Fruit fly (Drosophila melanogaster) whole organism, wandering third instar larva: ENCODE measurements around the gene CG12708.

Experiments used
- Abd-B ChIP-seq: fragments of >200 bp; optimal IDR thresholded peaks from 2 replicates; lab custom pipeline; 2017; ENCODE audit warnings: missing biosample characterization, missing genetic modification characterization
- CG32264 ChIP-seq: fragments of 200-800 bp; sonication (Bioruptor generic); optimal IDR thresholded peaks from 2 replicates; lab custom pipeline; 2016; ENCODE audit warnings: missing biosample characterization, missing genetic modification characterization
- CG9705 ChIP-seq: fragments of 200-800 bp; sonication (Bioruptor generic); optimal IDR thresholded peaks from 2 replicates; lab custom pipeline; 2018; ENCODE audit warnings: missing biosample characterization, mild to moderate bottlenecking, missing genetic modification characterization
- CrebA ChIP-seq: fragments of 200-800 bp; sonication (Bioruptor generic); optimal IDR thresholded peaks from 2 replicates; lab custom pipeline; 2016; ENCODE audit warnings: missing biosample characterization, mild to moderate bottlenecking, missing genetic modification characterization, borderline replicate concordance
- Dfd ChIP-seq: fragments of >200 bp; optimal IDR thresholded peaks from 2 replicates; lab custom pipeline; 2017; ENCODE audit warnings: missing biosample characterization, missing genetic modification characterization
- Dif ChIP-seq: fragments of 200-275, 200-300 bp; sonication (Bioruptor generic); optimal IDR thresholded peaks from 2 replicates; lab custom pipeline; 2018; ENCODE audit warnings: missing biosample characterization, missing genetic modification characterization; ENCODE audit not compliant: partially characterized antibody
- GATAd ChIP-seq: sonication (Bioruptor generic); optimal IDR thresholded peaks from 2 replicates; lab custom pipeline; 2016; ENCODE audit warnings: missing biosample characterization, missing genetic modification characterization
- HLH106 ChIP-seq: fragments of 200-800 bp; optimal IDR thresholded peaks from 3 replicates; lab custom pipeline; 2019; ENCODE audit warnings: missing biosample characterization, mild to moderate bottlenecking, missing genetic modification characterization, moderate library complexity
- Hnf4 ChIP-seq: fragments of 200-800 bp; sonication (Bioruptor generic); optimal IDR thresholded peaks from 2 replicates; lab custom pipeline; 2016; ENCODE audit warnings: missing biosample characterization, mild to moderate bottlenecking, missing genetic modification characterization
- Hr78 ChIP-seq: fragments of >200 bp; optimal IDR thresholded peaks from 2 replicates; lab custom pipeline; 2017; ENCODE audit warnings: missing biosample characterization, missing genetic modification characterization
- Hr83 ChIP-seq: fragments of 200-300 bp; sonication (Bioruptor generic); optimal IDR thresholded peaks from 2 replicates; lab custom pipeline; 2016; ENCODE audit warnings: missing biosample characterization, mild to moderate bottlenecking, missing genetic modification characterization, moderate library complexity; ENCODE audit not compliant: poor library complexity, severe bottlenecking
- Jra ChIP-seq: sonication (Bioruptor generic); optimal IDR thresholded peaks from 2 replicates; lab custom pipeline; 2016; ENCODE audit warnings: missing biosample characterization, missing genetic modification characterization
- Mio ChIP-seq: sonication (Bioruptor generic); optimal IDR thresholded peaks from 2 replicates; lab custom pipeline; 2016; ENCODE audit warnings: missing biosample characterization, missing genetic modification characterization
- Myc ChIP-seq: fragments of >200 bp; optimal IDR thresholded peaks from 2 replicates; lab custom pipeline; 2017
- N ChIP-seq: fragments of >200 bp; optimal IDR thresholded peaks from 2 replicates; lab custom pipeline; 2018; ENCODE audit warnings: missing biosample characterization, missing external identifiers, missing genetic modification characterization
- OdsH ChIP-seq: fragments of 200-800 bp; sonication (Bioruptor generic); optimal IDR thresholded peaks from 2 replicates; lab custom pipeline; 2016; ENCODE audit warnings: missing biosample characterization, mild to moderate bottlenecking, missing genetic modification characterization
- Rel ChIP-seq, 2 experiments: fragments of 200-800 bp; sonication (Bioruptor generic) in 1 of 2; optimal IDR thresholded peaks; 2 replicates in 1 of 2; 3 replicates in 1 of 2; lab custom pipeline; 2016 to 2019; ENCODE audit warnings: mild to moderate bottlenecking in 2 of 2, missing biosample characterization in 2 of 2, missing genetic modification characterization in 2 of 2, moderate library complexity in 1 of 2
- Sp1 ChIP-seq: fragments of 200-800 bp; sonication (Bioruptor generic); optimal IDR thresholded peaks from 3 replicates; lab custom pipeline; 2019; ENCODE audit warnings: missing biosample characterization, mild to moderate bottlenecking, missing genetic modification characterization, moderate library complexity
- Vsx2 ChIP-seq: fragments of 200-300, 225-300 bp; sonication (Bioruptor generic); optimal IDR thresholded peaks from 2 replicates; lab custom pipeline; 2018; ENCODE audit warnings: missing biosample characterization, missing genetic modification characterization; ENCODE audit not compliant: partially characterized antibody
- br ChIP-seq: fragments of 200-800 bp; sonication (Bioruptor generic); optimal IDR thresholded peaks from 2 replicates; lab custom pipeline; 2016; ENCODE audit warnings: missing biosample characterization, missing genetic modification characterization
- brk ChIP-seq: fragments of 200-800 bp; sonication (Bioruptor generic); optimal IDR thresholded peaks from 2 replicates; lab custom pipeline; 2016; ENCODE audit warnings: missing biosample characterization, mild to moderate bottlenecking, missing genetic modification characterization
- dl ChIP-seq, 2 experiments: fragments of 175-275, 200-275 bp in 1 of 2; fragments of 200-275 bp in 1 of 2; sonication (Bioruptor generic); optimal IDR thresholded peaks; lab custom pipeline; 2018; ENCODE audit warnings: mild to moderate bottlenecking in 2 of 2, missing biosample characterization in 2 of 2, missing genetic modification characterization in 2 of 2, moderate library complexity in 2 of 2; ENCODE audit not compliant: partially characterized antibody in 2 of 2, insufficient read depth in 1 of 2
- dmrt93B ChIP-seq: fragments of 200-800 bp; sonication (Bioruptor generic); optimal IDR thresholded peaks from 2 replicates; lab custom pipeline; 2018; ENCODE audit warnings: missing biosample characterization, mild to moderate bottlenecking, missing genetic modification characterization
- dsf ChIP-seq: sonication (Bioruptor generic); optimal IDR thresholded peaks from 2 replicates; lab custom pipeline; 2016; ENCODE audit warnings: missing biosample characterization, missing genetic modification characterization, borderline replicate concordance
- ey ChIP-seq: fragments of 200-800 bp; sonication (Bioruptor generic); optimal IDR thresholded peaks from 2 replicates; lab custom pipeline; 2016; ENCODE audit warnings: missing biosample characterization, missing genetic modification characterization
- foxo ChIP-seq, 2 experiments: fragments of 200-800 bp; sonication (Bioruptor generic); optimal IDR thresholded peaks; 2 replicates in 1 of 2; 3 replicates in 1 of 2; lab custom pipeline; 2016 to 2017; ENCODE audit warnings: missing biosample characterization in 2 of 2, missing genetic modification characterization in 2 of 2
- fru ChIP-seq: fragments of 200-800 bp; sonication (Bioruptor generic); optimal IDR thresholded peaks from 3 replicates; lab custom pipeline; 2016; ENCODE audit warnings: missing biosample characterization, mild to moderate bottlenecking, missing genetic modification characterization
- h ChIP-seq: fragments of 200-800 bp; sonication (Bioruptor generic); optimal IDR thresholded peaks from 3 replicates; lab custom pipeline; 2016; ENCODE audit warnings: missing biosample characterization, mild to moderate bottlenecking, missing genetic modification characterization
- jim ChIP-seq: fragments of 175-275, 200-325 bp; sonication (Bioruptor generic); optimal IDR thresholded peaks from 2 replicates; lab custom pipeline; 2016; ENCODE audit warnings: missing biosample characterization, mild to moderate bottlenecking, missing genetic modification characterization
- lola ChIP-seq: fragments of >200 bp; optimal IDR thresholded peaks from 2 replicates; lab custom pipeline; 2017; ENCODE audit warnings: missing biosample characterization, missing genetic modification characterization
- pan ChIP-seq: fragments of >200 bp; optimal IDR thresholded peaks from 2 replicates; lab custom pipeline; 2017
- psq ChIP-seq: fragments of 200-800 bp; sonication (Bioruptor generic); optimal IDR thresholded peaks from 3 replicates; lab custom pipeline; 2017; ENCODE audit warnings: missing biosample characterization, mild to moderate bottlenecking, missing genetic modification characterization, moderate library complexity
- rgr ChIP-seq: fragments of 200-800 bp; sonication (Bioruptor generic); optimal IDR thresholded peaks from 3 replicates; lab custom pipeline; 2016; ENCODE audit warnings: missing biosample characterization, mild to moderate bottlenecking, missing genetic modification characterization
- sage ChIP-seq: fragments of 200-800 bp; sonication (Bioruptor generic); optimal IDR thresholded peaks from 2 replicates; lab custom pipeline; 2016; ENCODE audit warnings: missing biosample characterization, mild to moderate bottlenecking, missing genetic modification characterization
- sv ChIP-seq: fragments of 200-800 bp; sonication (Bioruptor generic); optimal IDR thresholded peaks from 3 replicates; lab custom pipeline; 2016; ENCODE audit warnings: missing biosample characterization, missing genetic modification characterization
- tai ChIP-seq: sonication (Bioruptor generic); optimal IDR thresholded peaks from 2 replicates; lab custom pipeline; 2016; ENCODE audit warnings: missing biosample characterization, missing genetic modification characterization
- usp ChIP-seq: fragments of >200 bp; optimal IDR thresholded peaks from 2 replicates; lab custom pipeline; 2017; ENCODE audit warnings: missing biosample characterization, missing genetic modification characterization
- woc ChIP-seq: sonication (Bioruptor generic); optimal IDR thresholded peaks from 2 replicates; lab custom pipeline; 2016; ENCODE audit warnings: missing biosample characterization, mild to moderate bottlenecking, missing genetic modification characterization

Gene CG12708

dm6 chrX:15653364-15653809, 21.9 kb upstream of the CG12708 start:
- TF ChIP-seq tai (GFP tag; lab: Kevin White, UChicago) (no peak), ey (GFP tag; lab: Kevin White, UChicago) (no peak), Myc (lab: Kevin White, UChicago) (peak; percentile 68), fru (no peak), Hnf4 (GFP tag; lab: Kevin White, UChicago) (peak; percentile 4), Vsx2 (peak; percentile 80), rgr (no peak), h (GFP tag; lab: Kevin White, UChicago) (peak; percentile 17), foxo (GFP tag; optimal IDR thresholded peaks at IDR 0.05; lab: Kevin White, UChicago) (peak in 1 of 2 experiments; percentile 28)

dm6 chrX:15662285-15662684, 13.0 kb upstream of the CG12708 start, which contains the start of gene CG8119:
Gene CG8119, plus strand, starts transcription at chrX:15662585.
- no peak for TF ChIP-seq pan (lab: Kevin White, UChicago)
- TF ChIP-seq brk: no peak
- no peak for TF ChIP-seq Dif (GFP tag; lab: Kevin White, UChicago)
- no peak for TF ChIP-seq Rel (GFP tag; optimal IDR thresholded peaks at IDR 0.05; lab: Kevin White, UChicago)
- TF ChIP-seq Rel (tag; optimal IDR thresholded peaks at IDR 0.05; lab: Kevin White, UChicago): no peak
- no peak for TF ChIP-seq Hr78 (GFP tag; lab: Kevin White, UChicago)
- TF ChIP-seq h (GFP tag; lab: Kevin White, UChicago): no peak
- TF ChIP-seq, all 38 proteins: peak for 0

- TF ChIP-seq Vsx2 (no peak), woc (GFP tag; lab: Kevin White, UChicago) (peak; percentile 30), lola (no peak), fru (peak; percentile 77), jim (no peak), CrebA (GFP tag; lab: Kevin White, UChicago) (no peak), br (GFP tag; lab: Kevin White, UChicago) (peak; percentile 9), Myc (lab: Kevin White, UChicago) (no peak), foxo (GFP tag; optimal IDR thresholded peaks at IDR 0.05; lab: Kevin White, UChicago) (peak in 1 of 2 experiments; percentile 87), Hnf4 (GFP tag; lab: Kevin White, UChicago) (peak; percentile 34), psq (GFP tag; lab: Kevin White, UChicago) (peak; percentile 66), pan (lab: Kevin White, UChicago) (no peak), Dfd (GFP tag; lab: Kevin White, UChicago) (no peak), tai (GFP tag; lab: Kevin White, UChicago) (peak; percentile 41), Sp1 (GFP tag; lab: Kevin White, UChicago) (peak; percentile 88), Mio (no peak), dsf (GFP tag; lab: Kevin White, UChicago) (no peak), N (GFP tag; lab: Kevin White, UChicago) (no peak), Abd-B (GFP tag; lab: Kevin White, UChicago) (no peak), CG9705 (peak; percentile 58), dmrt93B (GFP tag; lab: Kevin White, UChicago) (peak; percentile 64), h (GFP tag; lab: Kevin White, UChicago) (peak; percentile 75), Hr78 (GFP tag; lab: Kevin White, UChicago) (no peak), OdsH (peak; percentile 79), Jra (GFP tag; lab: Kevin White, UChicago) (no peak), Rel (GFP tag; optimal IDR thresholded peaks at IDR 0.05; lab: Kevin White, UChicago) (peak; percentile 2), Rel (tag; optimal IDR thresholded peaks at IDR 0.05; lab: Kevin White, UChicago) (no peak), usp (GFP tag; lab: Kevin White, UChicago) (no peak), dl (GFP tag; optimal IDR thresholded peaks at IDR 0.05; lab: Kevin White, UChicago; ENCODE audit: insufficient read depth in 1 of 2, partially characterized antibody in 2 of 2) (no peak), CG32264 (no peak), sage (GFP tag; lab: Kevin White, UChicago) (peak; percentile 1), sv (peak; percentile 28), brk (peak; percentile 45), rgr (peak; percentile 78), HLH106 (tag; lab: Kevin White, UChicago) (peak; percentile 91), Dif (GFP tag; lab: Kevin White, UChicago) (no peak), ey (GFP tag; lab: Kevin White, UChicago) (peak; percentile 28), Hr83 (no peak), GATAd (GFP tag; lab: Kevin White, UChicago) (no peak)
- TF ChIP-seq, all 38 proteins: peak for 19
These were observed 4.2 kb upstream of the CG12708 start, which contains the start of gene CG15646 for dm6 chrX:15671026-15671563. Gene CG15646, minus strand, starts transcription at chrX:15671029.
